Fruit fly (Drosophila melanogaster) whole organism, wandering third instar larva: ENCODE results near the gene gcm.

Source experiments
- Abd-B ChIP-seq: fragments of >200 bp; optimal IDR thresholded peaks from 2 replicates; lab custom pipeline; 2017; ENCODE audit warnings: missing biosample characterization, missing genetic modification characterization
- CG32264 ChIP-seq: fragments of 200-800 bp; sonication (Bioruptor generic); optimal IDR thresholded peaks from 2 replicates; lab custom pipeline; 2016; ENCODE audit warnings: missing biosample characterization, missing genetic modification characterization
- CG9705 ChIP-seq: fragments of 200-800 bp; sonication (Bioruptor generic); optimal IDR thresholded peaks from 2 replicates; lab custom pipeline; 2018; ENCODE audit warnings: missing biosample characterization, mild to moderate bottlenecking, missing genetic modification characterization
- CrebA ChIP-seq: fragments of 200-800 bp; sonication (Bioruptor generic); optimal IDR thresholded peaks from 2 replicates; lab custom pipeline; 2016; ENCODE audit warnings: missing biosample characterization, mild to moderate bottlenecking, missing genetic modification characterization, borderline replicate concordance
- Dfd ChIP-seq: fragments of >200 bp; optimal IDR thresholded peaks from 2 replicates; lab custom pipeline; 2017; ENCODE audit warnings: missing biosample characterization, missing genetic modification characterization
- Dif ChIP-seq: fragments of 200-275, 200-300 bp; sonication (Bioruptor generic); optimal IDR thresholded peaks from 2 replicates; lab custom pipeline; 2018; ENCODE audit warnings: missing biosample characterization, missing genetic modification characterization; ENCODE audit not compliant: partially characterized antibody
- GATAd ChIP-seq: sonication (Bioruptor generic); optimal IDR thresholded peaks from 2 replicates; lab custom pipeline; 2016; ENCODE audit warnings: missing biosample characterization, missing genetic modification characterization
- HLH106 ChIP-seq: fragments of 200-800 bp; optimal IDR thresholded peaks from 3 replicates; lab custom pipeline; 2019; ENCODE audit warnings: missing biosample characterization, mild to moderate bottlenecking, missing genetic modification characterization, moderate library complexity
- Hnf4 ChIP-seq: fragments of 200-800 bp; sonication (Bioruptor generic); optimal IDR thresholded peaks from 2 replicates; lab custom pipeline; 2016; ENCODE audit warnings: missing biosample characterization, mild to moderate bottlenecking, missing genetic modification characterization
- Hr78 ChIP-seq: fragments of >200 bp; optimal IDR thresholded peaks from 2 replicates; lab custom pipeline; 2017; ENCODE audit warnings: missing biosample characterization, missing genetic modification characterization
- Hr83 ChIP-seq: fragments of 200-300 bp; sonication (Bioruptor generic); optimal IDR thresholded peaks from 2 replicates; lab custom pipeline; 2016; ENCODE audit warnings: missing biosample characterization, mild to moderate bottlenecking, missing genetic modification characterization, moderate library complexity; ENCODE audit not compliant: poor library complexity, severe bottlenecking
- Mio ChIP-seq: sonication (Bioruptor generic); optimal IDR thresholded peaks from 2 replicates; lab custom pipeline; 2016; ENCODE audit warnings: missing biosample characterization, missing genetic modification characterization
- Myc ChIP-seq: fragments of >200 bp; optimal IDR thresholded peaks from 2 replicates; lab custom pipeline; 2017
- N ChIP-seq: fragments of >200 bp; optimal IDR thresholded peaks from 2 replicates; lab custom pipeline; 2018; ENCODE audit warnings: missing biosample characterization, missing external identifiers, missing genetic modification characterization
- OdsH ChIP-seq: fragments of 200-800 bp; sonication (Bioruptor generic); optimal IDR thresholded peaks from 2 replicates; lab custom pipeline; 2016; ENCODE audit warnings: missing biosample characterization, mild to moderate bottlenecking, missing genetic modification characterization
- Rel ChIP-seq, 2 experiments: fragments of 200-800 bp; sonication (Bioruptor generic) in 1 of 2; optimal IDR thresholded peaks; 2 replicates in 1 of 2; 3 replicates in 1 of 2; lab custom pipeline; 2016 to 2019; ENCODE audit warnings: mild to moderate bottlenecking in 2 of 2, missing biosample characterization in 2 of 2, missing genetic modification characterization in 2 of 2, moderate library complexity in 1 of 2
- Sp1 ChIP-seq: fragments of 200-800 bp; sonication (Bioruptor generic); optimal IDR thresholded peaks from 3 replicates; lab custom pipeline; 2019; ENCODE audit warnings: missing biosample characterization, mild to moderate bottlenecking, missing genetic modification characterization, moderate library complexity
- Vsx2 ChIP-seq: fragments of 200-300, 225-300 bp; sonication (Bioruptor generic); optimal IDR thresholded peaks from 2 replicates; lab custom pipeline; 2018; ENCODE audit warnings: missing biosample characterization, missing genetic modification characterization; ENCODE audit not compliant: partially characterized antibody
- br ChIP-seq: fragments of 200-800 bp; sonication (Bioruptor generic); optimal IDR thresholded peaks from 2 replicates; lab custom pipeline; 2016; ENCODE audit warnings: missing biosample characterization, missing genetic modification characterization
- dl ChIP-seq, 2 experiments: fragments of 175-275, 200-275 bp in 1 of 2; fragments of 200-275 bp in 1 of 2; sonication (Bioruptor generic); optimal IDR thresholded peaks; lab custom pipeline; 2018; ENCODE audit warnings: mild to moderate bottlenecking in 2 of 2, missing biosample characterization in 2 of 2, missing genetic modification characterization in 2 of 2, moderate library complexity in 2 of 2; ENCODE audit not compliant: partially characterized antibody in 2 of 2, insufficient read depth in 1 of 2
- ey ChIP-seq: fragments of 200-800 bp; sonication (Bioruptor generic); optimal IDR thresholded peaks from 2 replicates; lab custom pipeline; 2016; ENCODE audit warnings: missing biosample characterization, missing genetic modification characterization
- fru ChIP-seq: fragments of 200-800 bp; sonication (Bioruptor generic); optimal IDR thresholded peaks from 3 replicates; lab custom pipeline; 2016; ENCODE audit warnings: missing biosample characterization, mild to moderate bottlenecking, missing genetic modification characterization
- h ChIP-seq: fragments of 200-800 bp; sonication (Bioruptor generic); optimal IDR thresholded peaks from 3 replicates; lab custom pipeline; 2016; ENCODE audit warnings: missing biosample characterization, mild to moderate bottlenecking, missing genetic modification characterization
- lola ChIP-seq: fragments of >200 bp; optimal IDR thresholded peaks from 2 replicates; lab custom pipeline; 2017; ENCODE audit warnings: missing biosample characterization, missing genetic modification characterization
- psq ChIP-seq: fragments of 200-800 bp; sonication (Bioruptor generic); optimal IDR thresholded peaks from 3 replicates; lab custom pipeline; 2017; ENCODE audit warnings: missing biosample characterization, mild to moderate bottlenecking, missing genetic modification characterization, moderate library complexity
- rgr ChIP-seq: fragments of 200-800 bp; sonication (Bioruptor generic); optimal IDR thresholded peaks from 3 replicates; lab custom pipeline; 2016; ENCODE audit warnings: missing biosample characterization, mild to moderate bottlenecking, missing genetic modification characterization
- sage ChIP-seq: fragments of 200-800 bp; sonication (Bioruptor generic); optimal IDR thresholded peaks from 2 replicates; lab custom pipeline; 2016; ENCODE audit warnings: missing biosample characterization, mild to moderate bottlenecking, missing genetic modification characterization
- sv ChIP-seq: fragments of 200-800 bp; sonication (Bioruptor generic); optimal IDR thresholded peaks from 3 replicates; lab custom pipeline; 2016; ENCODE audit warnings: missing biosample characterization, missing genetic modification characterization
- usp ChIP-seq: fragments of >200 bp; optimal IDR thresholded peaks from 2 replicates; lab custom pipeline; 2017; ENCODE audit warnings: missing biosample characterization, missing genetic modification characterization
- woc ChIP-seq: sonication (Bioruptor generic); optimal IDR thresholded peaks from 2 replicates; lab custom pipeline; 2016; ENCODE audit warnings: missing biosample characterization, mild to moderate bottlenecking, missing genetic modification characterization

gcm gene

dm6 chr2L:9612654-9613005, 31.1 kb upstream of the gcm start:
- TF ChIP-seq CG9705 (GFP tag; lab: Kevin White, UChicago) (no peak), OdsH (no peak), Abd-B (GFP tag; lab: Kevin White, UChicago) (no peak), Mio (no peak), sv (no peak), Hnf4 (GFP tag; lab: Kevin White, UChicago) (no peak), Sp1 (GFP tag; lab: Kevin White, UChicago) (no peak), ey (no peak), sage (GFP tag; lab: Kevin White, UChicago) (no peak), N (GFP tag; lab: Kevin White, UChicago) (no peak), GATAd (GFP tag; lab: Kevin White, UChicago) (no peak), fru (GFP tag; lab: Kevin White, UChicago) (no peak), br (GFP tag; lab: Kevin White, UChicago) (no peak), usp (no peak)

DNA sequence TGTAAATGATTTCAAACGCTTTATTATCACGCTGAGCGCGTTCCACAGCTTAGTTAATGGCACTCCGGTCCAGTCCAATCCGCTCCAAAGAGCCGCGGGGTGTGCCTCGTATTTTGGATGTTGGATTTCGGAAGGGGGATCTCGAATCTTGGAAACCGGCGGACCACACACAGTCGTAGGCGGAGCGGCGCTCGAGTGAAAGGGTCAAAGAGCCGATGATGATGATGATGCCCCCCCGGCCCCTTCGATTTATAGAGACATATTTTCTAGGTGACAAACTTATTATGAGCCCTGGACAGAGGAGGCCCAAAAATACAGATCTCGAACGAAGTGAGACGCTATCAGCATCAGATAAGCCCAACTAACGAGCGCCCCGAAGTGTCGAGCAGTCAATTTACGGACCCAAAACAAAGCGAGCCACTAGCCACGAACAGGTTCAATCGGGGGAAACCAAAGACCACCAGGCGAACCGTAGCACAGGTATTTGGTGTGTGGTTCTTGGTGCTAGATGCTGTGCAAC, 27.9 kb upstream of the gcm start:
- TF ChIP-seq br (GFP tag; lab: Kevin White, UChicago), result no peak
- no peak for TF ChIP-seq lola
- TF ChIP-seq Vsx2 (GFP tag; lab: Kevin White, UChicago), result no peak
- no peak for TF ChIP-seq N (GFP tag; lab: Kevin White, UChicago)
- TF ChIP-seq OdsH, result no peak
- no peak for TF ChIP-seq Hr78 (GFP tag; lab: Kevin White, UChicago)

DNA sequence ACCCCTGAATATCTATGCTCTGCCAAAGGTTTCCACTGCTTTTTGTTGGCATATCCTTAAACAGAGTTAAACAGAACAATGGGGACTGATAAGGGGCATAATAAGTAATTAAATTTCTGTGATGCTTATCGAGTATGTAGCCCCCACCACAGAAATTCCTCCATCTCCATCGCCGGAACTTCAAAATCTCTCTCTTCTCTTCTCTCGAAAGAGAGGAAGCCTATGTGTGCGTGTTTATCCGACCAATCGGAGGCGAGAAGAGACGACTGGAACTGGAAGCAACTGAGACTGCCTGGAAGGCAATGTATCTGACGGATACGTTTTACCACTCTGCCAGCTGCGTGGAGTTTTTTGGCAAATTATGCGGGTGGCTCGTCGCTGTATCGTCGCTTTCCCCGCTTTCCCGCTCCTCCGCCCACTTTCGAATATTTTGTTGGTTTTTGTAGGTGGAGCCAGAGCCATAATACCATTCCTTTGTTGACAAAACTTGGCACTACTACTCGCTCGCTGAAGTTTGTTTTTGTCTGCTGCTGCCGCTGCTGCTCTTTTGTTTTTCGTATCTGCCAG, 26.5 kb upstream of the gcm start, which contains the start of gene gcm2:
gcm2 (plus strand) TSS at position 566 of the 567 bp plus-strand sequence.
- TF ChIP-seq Dif (GFP tag; lab: Kevin White, UChicago) (peak; percentile 50), dl (GFP tag; optimal IDR thresholded peaks at IDR 0.05; lab: Kevin White, UChicago; ENCODE audit: insufficient read depth in 1 of 2, partially characterized antibody in 2 of 2) (peak; percentile 20 to 27), ey (no peak)
- TF ChIP-seq, all 38 proteins: peak for 2

DNA sequence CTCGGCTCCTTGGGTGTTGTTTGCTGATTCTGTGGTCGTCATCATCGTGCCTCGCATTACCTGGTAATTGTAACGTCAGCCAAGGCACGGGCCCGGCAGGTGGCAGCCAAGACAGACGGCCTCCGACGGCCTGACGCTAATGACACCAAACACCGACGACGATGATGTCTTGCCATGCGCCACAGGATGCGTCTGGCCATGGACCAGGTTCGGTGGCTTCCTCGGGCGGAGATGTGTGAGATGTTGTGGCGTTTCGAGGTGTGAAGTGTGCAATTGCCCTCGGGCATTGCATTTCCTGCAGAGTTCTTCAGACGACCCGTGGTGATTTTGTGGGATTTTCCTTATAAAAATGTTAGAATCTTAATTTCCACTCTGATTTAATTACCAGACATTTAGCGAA, 20.6 kb upstream of the gcm start:
- TF ChIP-seq OdsH (no peak), Sp1 (GFP tag; lab: Kevin White, UChicago) (no peak), Dif (GFP tag; lab: Kevin White, UChicago) (no peak), lola (no peak), Rel (GFP tag; optimal IDR thresholded peaks at IDR 0.05; lab: Kevin White, UChicago) (no peak), Rel (tag; optimal IDR thresholded peaks at IDR 0.05; lab: Kevin White, UChicago) (no peak), Hr78 (GFP tag; lab: Kevin White, UChicago) (no peak), HLH106 (tag; lab: Kevin White, UChicago) (no peak), sv (no peak), rgr (GFP tag; lab: Kevin White, UChicago) (no peak), N (GFP tag; lab: Kevin White, UChicago) (no peak), h (GFP tag; lab: Kevin White, UChicago) (no peak), psq (GFP tag; lab: Kevin White, UChicago) (no peak), Dfd (GFP tag; lab: Kevin White, UChicago) (no peak)

dm6 chr2L:9601220-9601619, 19.7 kb upstream of the gcm start:
- no peak for TF ChIP-seq rgr (GFP tag; lab: Kevin White, UChicago)
- TF ChIP-seq woc (GFP tag; lab: Kevin White, UChicago), result no peak
- TF ChIP-seq CG32264 (GFP tag; lab: Kevin White, UChicago), result no peak
- no peak for TF ChIP-seq h (GFP tag; lab: Kevin White, UChicago)
- no peak for TF ChIP-seq GATAd (GFP tag; lab: Kevin White, UChicago)

DNA sequence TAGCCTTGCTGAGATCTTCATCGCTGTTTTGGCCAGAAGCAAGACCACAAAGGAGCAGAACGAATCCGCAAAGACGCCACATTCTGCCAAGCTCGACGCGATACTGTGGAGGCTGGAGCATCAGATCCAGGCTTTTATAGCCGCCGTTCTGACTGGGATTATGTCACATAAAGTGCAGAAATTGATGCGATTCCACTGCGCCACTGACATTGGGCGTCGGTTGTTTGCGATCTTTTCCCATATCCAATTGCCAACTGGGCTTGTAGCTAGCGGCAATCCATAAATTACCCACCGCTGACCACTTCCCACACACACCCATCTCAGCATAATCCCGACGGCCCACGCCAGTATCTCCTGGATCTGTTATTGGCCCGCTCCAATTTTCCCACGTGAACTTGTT, 19.2 kb upstream of the gcm start, which contains the start of gene CG4382:
CG4382 (minus strand) TSS at position 101 of the 400 bp plus-strand sequence.
- TF ChIP-seq CrebA (GFP tag; lab: Kevin White, UChicago) (no peak), Myc (lab: Kevin White, UChicago) (no peak), h (GFP tag; lab: Kevin White, UChicago) (no peak), fru (GFP tag; lab: Kevin White, UChicago) (no peak), Dif (GFP tag; lab: Kevin White, UChicago) (no peak), Abd-B (GFP tag; lab: Kevin White, UChicago) (no peak), br (GFP tag; lab: Kevin White, UChicago) (no peak), ey (no peak), GATAd (GFP tag; lab: Kevin White, UChicago) (no peak), Hr83 (GFP tag; lab: Kevin White, UChicago) (no peak)
